Worm (Caenorhabditis elegans) whole organism, late embryonic: ENCODE data around the gene srw-14.

Source experiments
- ama-1 ChIP-seq: fragments of 150-350 bp; optimal IDR thresholded peaks from 2 replicates; lab custom pipeline; 2014
- ceh-9 ChIP-seq: sonication (generic microtip); optimal IDR thresholded peaks from 2 replicates; lab custom pipeline; 2016; ENCODE audit warnings: mild to moderate bottlenecking, missing genetic modification characterization, inconsistent platforms, missing compliant biosample characterization
- mec-3 ChIP-seq: sonication (generic microtip); optimal IDR thresholded peaks from 2 replicates; lab custom pipeline; 2016; ENCODE audit warnings: borderline replicate concordance, missing genetic modification characterization, missing compliant biosample characterization
- pat-9 ChIP-seq: fragments of 200-800 bp; sonication (Bioruptor generic); optimal IDR thresholded peaks from 2 replicates; lab custom pipeline; 2018; ENCODE audit warnings: mild to moderate bottlenecking, missing genetic modification characterization, moderate library complexity, missing compliant biosample characterization
- pha-4 ChIP-seq: fragments of 150-350 bp; optimal IDR thresholded peaks from 2 replicates; lab custom pipeline; 2018; ENCODE audit warnings: missing biosample characterization, missing genetic modification reagents, missing genetic modification characterization
- pros-1 ChIP-seq: fragments of 150-350 bp; optimal IDR thresholded peaks from 2 replicates; lab custom pipeline; 2014; ENCODE audit warnings: missing biosample characterization, missing genetic modification reagents, missing genetic modification characterization
- sox-2 ChIP-seq: fragments of 200-800 bp; sonication (Bioruptor generic); IDR thresholded peaks from 2 replicates; pipeline ENCODE4 v1.3.6; 2022; ENCODE audit warnings: missing genetic modification reagents, missing genetic modification characterization, missing compliant biosample characterization
- unc-86 ChIP-seq: sonication (generic microtip); optimal IDR thresholded peaks from 2 replicates; lab custom pipeline; 2016; ENCODE audit warnings: missing genetic modification characterization, missing compliant biosample characterization

DNA sequence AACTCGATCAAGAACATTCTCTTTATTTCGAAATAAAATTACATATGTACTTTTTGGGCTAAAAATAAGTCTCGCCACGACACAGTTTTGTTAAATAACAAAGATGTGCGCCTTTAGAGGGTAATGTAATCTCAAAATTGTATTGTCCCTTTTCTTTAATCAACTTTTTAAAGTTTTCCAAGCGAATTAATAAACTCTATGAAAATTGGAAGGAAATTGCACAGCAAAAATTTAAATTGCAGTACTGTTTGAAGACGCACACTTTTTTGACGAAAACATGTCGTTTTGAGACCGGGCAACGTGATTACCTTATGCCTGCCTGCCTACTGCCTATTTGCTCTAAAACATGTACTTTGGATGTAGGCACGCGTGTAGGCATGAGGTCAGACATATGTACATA, 33.8 kb upstream of the srw-14 start:
- TF ChIP-seq pros-1 (no peak), ama-1 (lab: Kevin White, UChicago) (no peak), sox-2 (GFP tag; lab: Robert Waterston, UW) (no peak), ceh-9 (tag; lab: Kevin White, UChicago) (no peak), pha-4 (tag; lab: Kevin White, UChicago) (no peak), pat-9 (no peak), mec-3 (no peak), unc-86 (tag; lab: Kevin White, UChicago) (no peak)
